Worm (Caenorhabditis elegans): ENCODE data around the gene Y39A3B.1.
A peak's percentile ranks its signal among the peaks of the same experiment; 100 is the strongest.

The Y39A3B.1 gene

DNA sequence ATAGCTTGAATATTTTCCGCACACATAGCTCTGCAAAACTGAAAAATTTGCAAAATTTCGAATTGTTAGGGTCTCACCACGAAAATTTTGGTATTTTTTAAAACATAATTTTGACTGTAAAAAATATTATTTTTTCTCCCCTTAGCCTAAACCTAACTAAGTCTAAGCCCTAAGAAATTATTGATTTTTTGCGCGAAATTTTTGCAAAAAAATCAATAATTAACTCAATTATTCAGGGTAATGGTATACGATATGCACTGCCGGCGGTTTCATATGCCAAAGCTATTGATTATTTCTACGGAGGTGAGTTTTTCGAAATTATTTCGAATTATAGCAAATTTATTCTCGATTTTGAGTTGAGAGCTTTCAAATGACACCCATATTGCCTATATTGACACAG is 4.6 kb upstream of the Y39A3B.1 start:
- TF ChIP-seq unc-86 (tag; optimal IDR thresholded peaks at IDR 0.05) = no peak
- TF ChIP-seq ceh-48 (tag; optimal IDR thresholded peaks at IDR 0.05) = peak; percentile 21
- no peak for TF ChIP-seq tbx-2 (tag; optimal IDR thresholded peaks at IDR 0.05)
- no peak for TF ChIP-seq fkh-6 (tag; optimal IDR thresholded peaks at IDR 0.05)
- TF ChIP-seq pha-2 (tag; optimal IDR thresholded peaks at IDR 0.05) = no peak
- TF ChIP-seq ceh-18 (tag; optimal IDR thresholded peaks at IDR 0.05) = no peak

DNA sequence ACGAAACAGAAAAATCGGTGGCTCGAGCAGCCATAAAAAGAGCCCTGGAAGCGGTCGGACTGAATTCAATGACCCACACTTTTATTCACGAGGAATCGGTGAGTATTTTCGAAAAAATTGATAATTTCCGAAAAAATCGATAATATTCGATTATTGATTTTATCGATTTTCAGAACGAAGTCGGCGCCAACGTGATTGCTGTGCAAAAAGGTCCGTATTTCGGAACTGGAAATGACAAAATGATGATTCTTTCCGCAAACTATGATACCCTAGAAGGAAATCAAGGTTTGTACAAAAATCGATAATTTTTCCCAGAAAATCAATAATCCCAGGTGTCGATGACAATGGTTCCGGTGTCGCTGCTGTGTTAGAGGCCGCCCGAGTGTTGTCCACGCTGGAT is 1.1 kb downstream of the Y39A3B.1 start:
- TF ChIP-seq ceh-48 (tag; optimal IDR thresholded peaks at IDR 0.05) = peak; percentile 15
- no peak for TF ChIP-seq sox-2 (GFP tag; IDR thresholded peaks at IDR 0.05)

DNA sequence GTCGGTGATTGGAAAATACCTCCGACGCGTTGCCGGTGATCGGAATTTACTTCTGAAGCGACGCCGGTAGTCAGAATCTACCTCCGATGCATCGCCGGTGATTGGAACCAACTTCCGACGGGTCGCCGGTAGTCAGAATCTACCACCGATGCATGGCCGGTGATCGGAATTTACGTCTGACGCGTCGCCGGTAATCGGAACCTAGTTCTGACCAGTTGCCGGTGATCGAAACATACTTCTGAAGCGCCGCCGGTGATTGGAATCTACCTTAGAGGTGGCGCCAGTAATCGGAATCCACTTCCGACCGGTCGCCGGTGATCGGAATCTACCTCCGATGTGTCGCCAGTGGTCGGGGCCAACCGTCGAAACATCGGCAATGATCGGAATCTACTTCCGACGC is 2.5 kb downstream of the Y39A3B.1 start:
- TF ChIP-seq pha-2 (tag; optimal IDR thresholded peaks at IDR 0.05) (no peak), tbx-2 (tag; optimal IDR thresholded peaks at IDR 0.05) (no peak), ceh-14 (tag; optimal IDR thresholded peaks at IDR 0.05) (no peak), fax-1 (tag; optimal IDR thresholded peaks at IDR 0.05) (no peak), ceh-30 (tag; optimal IDR thresholded peaks at IDR 0.05) (no peak), mec-3 (tag; optimal IDR thresholded peaks at IDR 0.05; ENCODE audit: borderline replicate concordance) (no peak), hlh-8 (tag; optimal IDR thresholded peaks at IDR 0.05) (no peak), npax-4 (tag; optimal IDR thresholded peaks at IDR 0.05) (no peak), ceh-2 (tag; optimal IDR thresholded peaks at IDR 0.05) (no peak)

DNA sequence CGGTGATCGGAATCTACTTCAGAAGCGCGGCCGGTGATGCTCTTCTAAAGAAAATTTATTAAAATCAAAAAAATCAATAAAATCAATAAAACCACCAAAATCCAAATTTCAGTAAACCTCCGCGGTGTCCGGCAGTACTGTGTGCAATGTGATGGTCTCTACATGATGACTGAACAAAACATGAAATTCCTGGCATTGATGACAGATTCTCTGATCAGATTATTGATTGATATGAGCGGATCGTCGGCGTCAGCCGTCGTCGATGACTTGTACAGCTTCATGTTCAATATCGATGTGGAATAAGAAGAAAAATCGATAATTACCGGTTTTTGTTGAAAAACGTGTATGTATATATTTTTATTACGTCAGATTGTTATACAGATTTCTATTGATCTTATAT is 3.1 kb downstream of the Y39A3B.1 start:
- no peak for TF ChIP-seq ceh-48 (tag; optimal IDR thresholded peaks at IDR 0.05)
- no peak for TF ChIP-seq ceh-34 (tag; optimal IDR thresholded peaks at IDR 0.05)
- no peak for TF ChIP-seq ceh-45 (GFP tag; IDR thresholded peaks at IDR 0.05)
- TF ChIP-seq nhr-11 (tag; optimal IDR thresholded peaks at IDR 0.05) = no peak
- TF ChIP-seq ahr-1 (tag; optimal IDR thresholded peaks at IDR 0.05) = no peak
- no peak for TF ChIP-seq tbx-2 (tag; optimal IDR thresholded peaks at IDR 0.05)
- no peak for TF ChIP-seq pha-2 (tag; optimal IDR thresholded peaks at IDR 0.05)
- no peak for TF ChIP-seq eyg-1 (tag; optimal IDR thresholded peaks at IDR 0.05)

DNA sequence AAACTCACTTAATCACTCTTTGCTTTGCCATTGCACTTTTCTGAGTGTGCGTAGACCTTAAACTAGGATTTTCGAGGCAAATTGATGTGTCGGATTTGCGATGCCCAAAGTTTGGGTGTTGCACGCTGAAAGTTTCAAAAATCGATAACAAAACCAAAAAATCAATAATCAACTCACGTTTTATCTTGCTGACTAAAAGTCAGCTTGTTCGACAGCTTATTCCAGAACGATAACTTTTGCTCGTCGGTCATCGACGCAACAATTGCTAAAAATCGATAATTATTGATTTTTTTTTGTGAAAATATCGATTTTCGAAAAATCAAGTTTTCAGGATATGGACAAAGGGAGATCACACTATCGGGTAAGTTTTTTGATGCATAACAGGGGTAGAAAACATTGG is 6.7 kb downstream of the Y39A3B.1 start:
- peak; percentile 19 for TF ChIP-seq ceh-48 (tag; optimal IDR thresholded peaks at IDR 0.05)
- TF ChIP-seq ceh-31 (tag; optimal IDR thresholded peaks at IDR 0.05) = no peak

DNA sequence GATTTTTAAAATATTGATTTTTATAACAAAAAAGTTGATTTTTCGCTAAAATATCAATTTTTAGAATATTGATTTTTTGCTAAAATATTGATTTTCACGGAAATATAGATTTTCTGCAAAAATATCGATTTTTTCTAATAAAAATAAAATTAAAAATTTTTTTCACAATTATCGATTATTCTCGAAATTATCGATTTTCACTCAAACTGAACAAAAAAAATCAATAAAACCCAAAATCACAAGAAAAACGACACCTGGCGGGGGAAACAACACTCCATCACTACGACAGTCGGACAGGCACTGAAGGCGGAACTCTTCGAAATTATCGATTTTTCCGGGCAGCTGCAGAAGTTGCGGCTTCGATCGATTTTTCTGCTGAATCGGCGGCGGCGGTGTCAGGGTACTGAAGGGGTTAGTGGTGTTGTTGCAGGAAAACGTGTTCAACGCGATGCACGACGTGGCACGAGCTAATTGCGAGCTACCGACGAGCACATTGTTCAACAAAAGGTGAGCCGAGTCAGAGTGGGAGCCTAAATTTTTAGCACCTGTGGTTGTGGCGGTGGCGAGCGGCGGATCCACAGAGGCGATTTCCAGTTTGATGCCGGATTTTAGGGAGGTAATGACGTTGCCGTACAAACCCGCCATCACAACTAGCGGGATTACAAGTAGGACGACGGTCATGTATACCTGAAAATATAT is 7.5 kb downstream of the Y39A3B.1 start:
- TF ChIP-seq rnt-1 (tag; optimal IDR thresholded peaks at IDR 0.05) (no peak), ceh-48 (tag; optimal IDR thresholded peaks at IDR 0.05) (peak; percentile 48)

DNA sequence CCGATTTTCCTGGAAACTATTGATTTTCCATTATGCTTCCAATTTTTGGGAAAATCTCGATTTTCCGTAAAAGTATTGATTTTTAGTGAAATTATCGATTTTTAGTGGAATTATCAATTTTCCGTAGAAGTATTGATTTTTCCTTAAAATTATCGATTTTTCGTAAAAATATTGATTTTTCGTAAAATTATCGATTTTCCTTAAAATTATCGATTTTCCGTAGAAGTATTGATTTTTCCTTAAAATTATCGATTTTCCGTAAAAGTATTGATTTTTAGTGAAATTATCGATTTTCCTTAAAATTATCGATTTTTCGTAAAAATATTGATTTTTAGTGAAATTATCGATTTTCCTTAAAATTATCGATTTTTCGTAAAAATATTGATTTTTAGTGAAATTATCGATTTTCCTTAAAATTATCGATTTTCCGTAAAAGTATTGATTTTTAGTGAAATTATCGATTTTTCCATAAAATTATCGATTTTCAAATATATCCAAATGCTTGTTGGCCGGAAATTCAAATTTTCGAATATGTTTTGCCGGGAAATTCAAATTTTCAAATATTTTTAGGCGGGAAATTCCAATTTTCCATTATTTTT is 8.1 kb downstream of the Y39A3B.1 start:
- peak; percentile 97 for TF ChIP-seq ceh-48 (tag; optimal IDR thresholded peaks at IDR 0.05)

DNA sequence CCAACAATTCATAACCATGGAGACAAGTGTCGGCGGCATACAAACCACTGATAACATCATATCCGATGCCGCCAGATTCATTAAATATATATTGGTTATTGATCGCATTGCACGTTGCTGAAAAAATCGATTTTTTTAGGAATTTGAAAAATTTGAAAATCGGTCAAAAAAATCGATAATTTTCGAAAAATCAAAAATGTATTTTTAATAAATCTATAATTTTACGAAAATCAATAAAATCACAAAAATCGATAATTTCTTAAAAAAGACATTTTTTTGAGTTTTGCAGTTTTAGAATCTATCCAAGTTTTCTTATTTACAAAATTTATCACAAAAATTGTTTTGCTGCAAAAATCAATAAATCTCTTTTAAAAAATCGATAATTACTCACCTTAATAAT is 9.7 kb downstream of the Y39A3B.1 start:
- TF ChIP-seq ttx-3 (tag; optimal IDR thresholded peaks at IDR 0.05) (no peak), hlh-6 (tag; optimal IDR thresholded peaks at IDR 0.05) (no peak), lim-6 (tag; optimal IDR thresholded peaks at IDR 0.05) (no peak), ceh-48 (tag; optimal IDR thresholded peaks at IDR 0.05) (peak; percentile 14), unc-42 (tag; optimal IDR thresholded peaks at IDR 0.05) (no peak), nhr-11 (tag; optimal IDR thresholded peaks at IDR 0.05) (no peak), C08G9.2 (tag; optimal IDR thresholded peaks at IDR 0.05) (no peak), pqm-1 (tag; optimal IDR thresholded peaks at IDR 0.05) (no peak)
